Fruit fly (Drosophila melanogaster): ENCODE measurements around the gene CG5280.

CG5280 gene

dm6 chr3L:9023627-9024026 lies 33.6 kb upstream of the CG5280 start (continued):
- TF ChIP-seq ab (GFP tag; optimal IDR thresholded peaks at IDR 0.05) (peak; percentile 28), pros (GFP tag; optimal IDR thresholded peaks at IDR 0.05) (no peak), CG9609 (GFP tag; optimal IDR thresholded peaks at IDR 0.05) (peak; percentile 58), Atf-2 (GFP tag; optimal IDR thresholded peaks at IDR 0.05) (peak; percentile 46), abd-A (tag; optimal IDR thresholded peaks at IDR 0.05) (no peak), CG7928 (GFP tag; optimal IDR thresholded peaks at IDR 0.05) (no peak), CG32532 (GFP tag; IDR thresholded peaks at IDR 0.05) (peak; percentile 48; the same call in 1 of the 2 replicates), ash1 (GFP tag; optimal IDR thresholded peaks at IDR 0.05) (no peak), CG11723 (GFP tag; optimal IDR thresholded peaks at IDR 0.05) (peak; percentile 10), sim (GFP tag; IDR thresholded peaks at IDR 0.05) (peak; percentile 40; the same call in 1 of the 2 replicates), CG13624 (GFP tag; optimal IDR thresholded peaks at IDR 0.05) (peak; percentile 19), CrebB (tag; optimal IDR thresholded peaks at IDR 0.05) (peak; percentile 28), chn (GFP tag; optimal IDR thresholded peaks at IDR 0.05) (peak; percentile 73), CG17912 (GFP tag; optimal IDR thresholded peaks at IDR 0.05) (no peak), Ssrp (tag; optimal IDR thresholded peaks at IDR 0.05) (peak; percentile 58), slp2 (GFP tag; optimal IDR thresholded peaks at IDR 0.05) (peak; percentile 33), gt (GFP tag; IDR thresholded peaks at IDR 0.05) (no peak), CG9797 (GFP tag; optimal IDR thresholded peaks at IDR 0.05) (no peak), CG17361 (GFP tag; IDR thresholded peaks at IDR 0.05) (peak; percentile 73), sr (GFP tag; IDR thresholded peaks at IDR 0.05) (no peak), Max (GFP tag; optimal IDR thresholded peaks at IDR 0.05) (peak; percentile 55), ap (GFP tag; IDR thresholded peaks at IDR 0.05) (0 out of 2 replicates have a peak, but pooled peaks have one; percentile 12), grn (GFP tag; optimal IDR thresholded peaks at IDR 0.05) (peak; percentile 25), fru (optimal IDR thresholded peaks at IDR 0.05) (no peak), D (optimal IDR thresholded peaks at IDR 0.05) (no peak), D (GFP tag; optimal IDR thresholded peaks at IDR 0.05) (peak; percentile 55), Xbp1 (GFP tag; optimal IDR thresholded peaks at IDR 0.05) (peak; percentile 67), HLH3B (GFP tag; IDR thresholded peaks at IDR 0.05) (no peak), tgo (GFP tag; IDR thresholded peaks at IDR 0.05) (peak; percentile 65), CG4404 (GFP tag; IDR thresholded peaks at IDR 0.05) (peak; percentile 88), pzg (GFP tag; optimal IDR thresholded peaks at IDR 0.05) (no peak), nerfin-1 (tag; optimal IDR thresholded peaks at IDR 0.05) (peak; percentile 53), Dfd (GFP tag; optimal IDR thresholded peaks at IDR 0.05) (no peak), trem (tag; optimal IDR thresholded peaks at IDR 0.05) (peak; percentile 66), bab2 (GFP tag; optimal IDR thresholded peaks at IDR 0.05) (peak; percentile 59), hkb (optimal IDR thresholded peaks at IDR 0.05) (no peak), hkb (GFP tag; IDR thresholded peaks at IDR 0.05) (peak; percentile 64), rib (GFP tag; IDR thresholded peaks at IDR 0.05) (no peak), Hand (GFP tag; optimal IDR thresholded peaks at IDR 0.05) (no peak), trh (GFP tag; optimal IDR thresholded peaks at IDR 0.05) (peak; percentile 9), tap (tag; optimal IDR thresholded peaks at IDR 0.05) (peak; percentile 41), pum (GFP tag; optimal IDR thresholded peaks at IDR 0.05) (peak; percentile 63), en (GFP tag; optimal IDR thresholded peaks at IDR 0.05) (no peak), CG1832 (GFP tag; optimal IDR thresholded peaks at IDR 0.05) (no peak), Eip74EF (GFP tag; optimal IDR thresholded peaks at IDR 0.05) (peak in 1 of 2 experiments; percentile 42), ATbp (GFP tag; optimal IDR thresholded peaks at IDR 0.05) (peak; percentile 22), vvl (GFP tag; IDR thresholded peaks at IDR 0.05) (peak; percentile 82), E2f1 (GFP tag; IDR thresholded peaks at IDR 0.05) (peak; percentile 57), CG11696 (GFP tag; IDR thresholded peaks at IDR 0.05) (no peak), Trl (optimal IDR thresholded peaks at IDR 0.05) (no peak), Trl (GFP tag; optimal IDR thresholded peaks at IDR 0.05) (peak; percentile 56), CG15601 (tag; optimal IDR thresholded peaks at IDR 0.05) (peak; percentile 49), Side (GFP tag; optimal IDR thresholded peaks at IDR 0.05) (peak; percentile 64)
